Fruit fly (Drosophila melanogaster): ENCODE data around the gene CG15548.

CG15548 gene

DNA sequence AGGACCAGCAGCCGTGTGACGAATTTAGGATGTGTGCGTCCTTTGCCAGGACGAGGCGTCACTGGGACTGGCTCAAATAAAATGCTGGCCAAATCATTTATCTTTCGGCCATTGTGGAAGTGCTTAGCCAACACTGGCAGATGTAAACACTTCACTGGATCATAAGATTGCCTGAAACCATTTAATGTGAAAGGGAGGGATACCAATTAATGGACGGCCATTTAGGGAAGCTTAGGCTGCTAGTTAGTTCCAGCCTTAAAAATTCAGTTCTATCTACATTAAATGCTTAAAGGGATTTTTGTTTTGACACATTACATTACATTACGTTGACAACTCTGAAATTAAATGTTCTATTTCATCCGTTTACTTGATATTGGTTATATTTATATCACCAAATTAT lies at the start of gene CG15548:
CG15548 (plus strand) TSS at position 301 of the 400 bp plus-strand sequence.
- TF ChIP-seq noc (tag; optimal IDR thresholded peaks at IDR 0.05): no peak

DNA sequence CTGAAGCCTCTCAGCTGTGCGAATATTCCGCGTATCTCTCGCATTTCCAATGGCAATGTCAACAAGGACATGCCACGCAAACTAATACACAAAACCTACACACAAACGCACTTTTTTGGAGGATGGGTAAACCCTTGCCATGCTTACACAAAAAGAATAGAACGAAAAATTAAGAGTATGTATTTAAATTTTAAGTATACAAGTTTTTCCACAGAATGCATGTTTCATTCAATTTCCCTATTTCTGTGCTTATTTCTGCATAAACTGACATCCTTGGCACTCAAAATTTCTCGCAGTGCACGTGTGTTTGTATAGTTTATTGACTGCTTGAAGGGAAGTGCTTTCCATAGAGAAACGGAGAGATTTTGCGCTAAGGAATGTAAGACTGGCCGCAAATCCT lies 49.7 kb upstream of the CG15548 start:
- no peak for TF ChIP-seq noc (tag; optimal IDR thresholded peaks at IDR 0.05)

DNA sequence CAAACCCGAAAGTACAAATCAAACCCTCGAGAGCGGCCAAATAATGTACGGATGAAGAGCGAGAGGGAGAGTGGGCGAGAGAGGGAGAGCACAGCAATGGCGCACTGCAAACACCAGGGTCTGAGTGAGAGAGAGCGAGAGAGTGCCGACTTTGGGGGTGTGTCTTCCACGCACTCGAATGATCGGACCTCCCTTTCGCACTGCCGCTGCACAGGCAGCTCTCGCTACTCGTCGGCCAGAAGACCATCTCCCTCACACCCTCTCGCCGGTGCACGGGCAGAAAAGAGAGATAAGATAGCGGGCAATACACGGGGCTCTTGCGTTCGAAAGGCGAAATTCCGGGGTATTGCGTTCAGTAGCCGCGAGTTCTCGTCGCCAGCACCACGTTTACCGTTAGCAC lies 47.1 kb upstream of the CG15548 start, which contains the start of gene Ptx1:
Ptx1 (plus strand) TSS at position 353 of the 400 bp plus-strand sequence.
- no peak for TF ChIP-seq noc (tag; optimal IDR thresholded peaks at IDR 0.05)

DNA sequence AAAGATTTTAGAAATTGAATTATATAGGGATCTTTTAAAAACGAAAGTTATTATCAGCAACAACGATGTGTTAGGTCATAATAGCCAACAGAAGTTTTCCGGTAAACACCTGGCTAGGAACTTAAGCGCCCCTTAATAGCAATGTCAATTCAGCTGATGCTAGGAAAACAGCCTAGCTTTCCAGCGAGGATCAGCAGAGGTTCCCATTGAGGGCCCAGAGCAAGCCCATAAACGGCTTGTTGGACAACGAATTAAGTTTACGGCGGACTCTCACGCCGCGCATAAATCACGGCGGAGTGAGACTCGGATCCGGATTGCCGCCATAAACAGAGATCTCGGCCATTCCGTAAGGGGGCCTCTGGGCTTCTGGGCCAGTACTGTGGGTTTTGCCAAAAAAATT lies 45.8 kb upstream of the CG15548 start:
- peak; percentile 60 for TF ChIP-seq noc (tag; optimal IDR thresholded peaks at IDR 0.05)

DNA sequence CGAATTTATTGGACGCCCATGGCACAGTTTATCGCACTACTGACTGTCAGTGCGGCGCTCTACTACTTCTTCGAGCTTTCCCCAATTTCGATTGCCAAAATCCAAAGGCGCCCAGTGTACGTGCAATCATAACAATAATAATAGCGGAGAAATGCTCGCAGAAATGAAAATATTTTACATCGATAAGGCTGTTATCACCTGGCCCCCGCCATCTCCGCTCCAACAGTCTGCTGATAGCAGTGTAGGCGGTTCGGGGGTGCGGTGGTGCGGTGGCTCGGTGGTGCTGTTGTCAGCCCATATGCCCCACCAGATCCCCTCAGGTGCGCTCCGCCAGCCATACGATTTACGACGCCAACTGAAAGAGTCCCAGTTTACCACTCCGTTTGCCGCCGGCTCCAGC lies 44.3 kb upstream of the CG15548 start:
- TF ChIP-seq noc (tag; optimal IDR thresholded peaks at IDR 0.05): peak; percentile 52

DNA sequence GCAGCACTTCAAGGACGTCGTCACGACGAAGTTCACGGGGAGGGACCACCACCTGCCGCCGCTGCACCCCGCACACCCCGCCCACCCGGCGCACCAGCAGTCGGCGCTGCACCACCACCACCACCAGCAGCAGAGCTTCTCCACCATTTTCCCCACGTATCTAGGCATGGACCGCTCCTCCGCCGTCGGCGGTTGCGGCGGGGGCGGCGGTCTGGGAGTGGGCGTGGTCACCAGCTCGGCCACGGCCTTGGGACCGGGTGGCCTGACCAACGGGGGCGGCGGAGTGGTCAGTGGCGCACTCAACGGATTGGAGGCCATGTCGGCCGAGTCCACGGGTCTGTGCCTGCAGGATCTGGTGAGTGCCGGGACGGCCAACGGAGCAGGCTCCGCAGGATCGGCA lies 43.5 kb upstream of the CG15548 start:
- TF ChIP-seq noc (tag; optimal IDR thresholded peaks at IDR 0.05): no peak

DNA sequence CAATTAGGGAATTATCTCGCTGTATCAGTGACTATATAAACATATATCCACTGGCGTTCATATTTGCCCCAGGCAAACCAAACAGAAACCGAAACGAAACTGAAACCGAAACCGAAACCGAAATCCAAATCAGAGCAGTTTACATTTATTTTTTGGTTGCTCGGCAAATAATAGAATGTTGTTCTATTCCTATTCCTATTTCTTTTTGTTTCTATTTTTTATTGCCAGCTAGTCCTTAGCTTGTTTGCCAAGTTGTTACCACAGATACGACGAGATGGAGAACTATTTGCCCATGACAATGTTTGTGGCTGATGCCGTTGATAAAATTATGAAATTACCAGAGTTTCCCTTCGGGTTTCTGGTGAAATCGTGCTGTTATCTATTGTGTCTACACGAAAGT lies 40.6 kb upstream of the CG15548 start:
- no peak for TF ChIP-seq noc (tag; optimal IDR thresholded peaks at IDR 0.05)

DNA sequence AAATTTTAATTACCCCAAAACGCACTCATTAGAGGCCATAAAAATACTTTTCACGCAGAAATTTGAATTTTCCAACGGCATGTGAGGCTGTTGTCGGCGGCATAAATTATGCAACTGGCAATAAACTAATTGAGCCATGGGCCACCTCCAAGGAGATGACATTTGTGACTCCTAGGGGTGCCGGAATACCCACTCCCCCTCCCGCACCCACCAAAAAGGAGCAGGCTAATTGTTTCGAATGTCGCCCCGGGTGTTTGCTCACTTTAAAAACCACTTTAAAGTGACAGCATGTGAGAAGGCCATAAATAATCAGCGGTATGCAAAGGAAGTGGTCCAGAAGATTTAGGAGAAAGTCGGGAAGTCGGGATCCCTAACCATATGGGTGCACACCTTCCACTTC lies 37.1 kb upstream of the CG15548 start:
- TF ChIP-seq noc (tag; optimal IDR thresholded peaks at IDR 0.05): no peak

DNA sequence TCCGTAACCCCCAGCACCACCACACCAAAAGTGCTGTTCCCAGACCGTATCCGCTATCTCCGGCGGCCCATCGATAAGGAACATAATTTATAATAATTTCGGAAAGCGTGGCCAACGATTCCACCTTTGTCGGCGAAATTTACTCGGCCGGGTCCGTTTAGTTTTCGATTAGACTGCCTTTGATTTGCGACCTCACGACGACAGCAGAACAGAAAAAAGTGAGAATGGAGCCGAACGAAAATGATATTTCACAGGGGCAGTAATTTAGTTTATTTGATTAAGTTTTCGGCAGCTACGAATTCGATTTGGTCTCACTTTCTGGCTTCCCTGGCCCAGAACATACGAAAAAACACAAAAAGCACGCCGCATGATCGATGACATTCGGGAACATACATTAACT lies 35.9 kb upstream of the CG15548 start:
- peak; percentile 79 for TF ChIP-seq noc (tag; optimal IDR thresholded peaks at IDR 0.05)

DNA sequence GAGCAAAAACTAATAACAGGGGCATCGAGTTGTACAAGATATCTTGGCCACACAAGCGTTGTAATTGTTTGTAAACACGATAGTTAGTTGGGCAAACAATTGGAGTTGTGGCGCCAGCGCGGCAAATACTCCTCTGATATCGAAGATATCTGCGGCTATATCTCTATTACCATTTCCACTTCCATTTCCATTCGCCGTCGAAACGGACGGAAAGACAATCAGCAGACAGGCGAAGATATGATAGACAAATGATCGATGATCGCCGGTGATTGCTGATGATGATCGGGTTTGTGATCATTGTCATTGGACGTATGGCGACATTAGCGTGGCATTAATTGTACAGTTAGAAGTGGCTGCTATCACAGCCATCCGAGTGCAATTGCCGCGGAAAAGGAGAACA lies 34.1 kb upstream of the CG15548 start:
- no peak for TF ChIP-seq noc (tag; optimal IDR thresholded peaks at IDR 0.05)

DNA sequence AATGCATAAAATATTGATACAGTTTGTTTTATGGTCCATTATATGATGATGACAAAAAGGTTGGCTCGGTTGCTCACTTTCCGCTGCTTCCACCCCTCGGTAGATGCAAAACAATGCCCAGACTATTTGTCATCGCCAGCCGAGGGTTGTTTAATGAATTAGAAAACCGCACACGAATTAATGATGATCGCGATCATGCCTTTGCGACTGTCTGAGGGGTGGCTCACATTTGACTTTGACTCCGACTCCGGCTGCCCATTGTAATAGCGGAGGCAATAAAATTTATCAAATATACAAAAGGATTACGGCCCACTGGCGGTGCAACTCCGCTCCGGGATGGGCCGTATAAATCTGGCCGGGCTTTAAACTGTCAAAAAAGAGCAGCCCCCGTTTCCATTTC lies 33.5 kb upstream of the CG15548 start:
- no peak for TF ChIP-seq noc (tag; optimal IDR thresholded peaks at IDR 0.05)

DNA sequence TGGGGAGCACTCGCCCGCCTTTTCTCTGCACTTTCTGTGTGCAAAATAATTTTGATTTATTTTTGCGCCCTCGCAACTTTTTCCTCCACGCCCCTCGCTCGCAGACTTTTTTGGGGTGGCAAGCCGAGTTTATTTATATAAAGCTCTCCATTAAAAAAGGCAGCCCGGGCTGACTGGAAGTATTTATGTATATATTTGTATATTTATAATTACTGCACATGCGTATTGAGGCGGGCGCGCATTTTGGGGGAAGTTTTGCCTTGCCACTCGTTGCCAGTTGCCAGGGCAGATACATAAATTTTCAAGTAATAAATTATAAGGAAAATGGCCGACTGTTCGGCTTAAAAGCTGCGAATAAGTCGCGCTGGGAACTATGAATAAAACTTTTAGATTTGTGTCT lies 30.9 kb upstream of the CG15548 start:
- no peak for TF ChIP-seq noc (tag; optimal IDR thresholded peaks at IDR 0.05)

DNA sequence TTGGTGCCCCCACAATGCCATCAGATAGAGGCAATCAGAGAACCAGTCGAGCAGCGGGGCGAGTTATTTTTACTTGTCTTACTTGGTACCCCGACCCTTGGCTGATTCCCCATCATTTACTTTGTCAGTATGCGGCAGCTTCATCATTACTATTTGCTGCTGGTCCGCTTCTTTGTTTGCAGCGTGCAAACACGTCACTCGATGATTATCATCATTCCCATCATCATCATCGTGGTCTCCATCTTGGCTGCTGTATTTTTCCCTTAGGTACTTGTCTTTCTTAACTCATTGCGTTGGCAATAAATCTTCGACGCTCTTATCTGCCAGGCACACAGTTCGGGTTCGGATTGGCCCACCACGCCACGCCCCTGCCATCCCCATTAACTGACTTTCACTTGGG lies 27.4 kb upstream of the CG15548 start:
- no peak for TF ChIP-seq noc (tag; optimal IDR thresholded peaks at IDR 0.05)

DNA sequence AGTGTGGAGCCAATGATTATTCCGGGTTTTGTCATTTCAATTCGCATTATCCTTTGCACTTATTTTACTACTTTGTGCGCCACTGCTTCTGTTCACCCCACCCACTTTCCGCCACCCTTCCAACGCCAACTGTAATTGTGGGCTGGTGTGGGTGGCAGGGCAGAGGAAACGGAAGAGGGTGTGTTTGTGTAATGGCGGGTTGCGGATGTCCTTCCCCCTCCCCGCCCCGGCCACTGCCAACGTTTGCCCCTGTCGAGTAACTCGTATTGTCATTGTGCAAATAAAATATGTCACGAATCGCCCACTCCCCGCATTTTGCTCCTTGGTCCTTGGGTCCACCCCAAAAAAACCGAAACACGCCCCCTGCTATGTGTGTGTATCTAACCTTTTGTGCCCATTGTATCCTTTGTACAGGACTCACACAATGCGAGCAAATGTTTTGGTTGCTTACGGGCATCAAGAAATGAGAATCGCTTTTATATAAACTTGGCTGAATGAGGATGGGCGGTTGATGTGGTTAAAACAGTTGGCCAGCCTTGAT lies 25.5 kb upstream of the CG15548 start:
- TF ChIP-seq noc (tag; optimal IDR thresholded peaks at IDR 0.05): no peak

DNA sequence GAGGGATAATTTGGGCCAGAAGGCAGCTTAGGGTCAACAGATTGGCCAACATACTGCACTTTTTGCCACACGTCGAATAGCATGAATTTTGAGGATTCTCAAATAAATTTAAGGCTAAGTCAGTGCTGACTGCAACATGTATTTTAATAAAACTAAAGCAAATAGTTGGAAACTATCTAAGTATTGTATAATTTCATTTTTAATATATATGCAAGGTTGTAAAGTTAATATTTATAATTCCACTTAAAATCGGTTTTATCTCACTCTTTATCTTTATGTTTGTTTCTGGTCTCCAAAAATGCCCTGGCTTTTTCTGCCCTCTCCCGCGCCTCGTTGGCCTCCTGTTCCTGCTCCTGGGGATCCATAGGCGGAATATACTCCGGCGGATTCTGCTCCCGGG lies 23.1 kb upstream of the CG15548 start, which contains the start of gene CG15549:
CG15549 (minus strand) TSS at position 101 of the 400 bp plus-strand sequence.
- no peak for TF ChIP-seq noc (tag; optimal IDR thresholded peaks at IDR 0.05)

DNA sequence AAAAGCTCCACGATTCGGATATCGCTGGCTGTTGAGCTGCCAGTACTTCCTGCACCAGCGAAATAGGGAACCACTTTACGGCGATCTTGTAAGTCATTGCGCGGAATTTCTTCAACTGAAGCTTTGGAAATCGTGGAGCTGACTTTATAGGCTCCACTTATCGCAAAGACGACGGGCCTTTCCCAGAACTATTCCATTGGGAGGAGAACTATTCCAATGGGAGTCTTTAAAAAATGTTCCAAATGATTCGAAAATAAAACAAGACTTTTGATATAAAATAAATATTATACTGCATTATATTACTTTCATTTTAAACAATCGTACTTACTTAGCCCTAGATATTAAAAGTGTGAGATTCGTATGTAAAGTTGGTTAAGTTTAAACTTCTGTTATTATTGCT lies 22.5 kb upstream of the CG15548 start, which contains the start of gene CG15550:
CG15550 (minus strand) TSS at position 101 of the 400 bp plus-strand sequence.
- no peak for TF ChIP-seq noc (tag; optimal IDR thresholded peaks at IDR 0.05)

DNA sequence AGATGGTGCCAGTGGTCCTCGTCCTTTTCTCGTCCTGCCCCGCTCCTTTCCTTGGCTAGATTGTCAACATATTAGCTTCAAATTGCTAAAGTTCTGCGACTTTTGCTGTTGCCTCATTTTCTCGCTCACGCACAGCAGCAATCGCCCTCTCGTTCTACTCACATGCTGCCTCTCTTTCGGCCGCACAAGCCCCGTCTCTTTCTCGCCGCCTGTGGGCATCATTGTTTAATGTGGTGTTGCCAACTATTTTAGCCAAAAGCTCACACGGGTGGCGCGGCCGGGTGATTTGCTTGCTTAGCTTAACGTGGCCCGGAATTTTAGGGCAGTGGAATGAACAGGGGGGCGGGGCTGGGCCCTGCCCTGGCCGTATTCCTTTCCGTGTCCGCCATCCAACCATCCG lies 19.3 kb upstream of the CG15548 start:
- no peak for TF ChIP-seq noc (tag; optimal IDR thresholded peaks at IDR 0.05)

DNA sequence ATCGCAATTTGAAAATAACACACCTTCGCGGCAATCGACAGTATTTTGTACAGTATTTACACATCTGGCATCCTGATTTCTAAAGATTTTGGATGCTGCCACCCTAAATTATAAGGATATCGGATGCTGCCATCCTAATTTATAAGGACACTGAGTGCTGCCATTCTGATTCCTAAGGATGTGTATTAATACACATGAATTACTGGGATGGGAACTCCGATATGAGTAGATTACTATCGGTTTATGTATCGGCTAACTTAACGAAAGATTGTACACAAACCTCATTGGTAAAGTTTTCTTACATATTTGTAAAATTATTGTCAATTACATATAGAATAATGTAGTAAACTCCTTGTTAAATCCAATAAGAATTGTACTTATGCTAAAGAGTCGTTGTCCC lies 13.1 kb upstream of the CG15548 start:
- no peak for TF ChIP-seq noc (tag; optimal IDR thresholded peaks at IDR 0.05)

Data from whole organism, larva.